Worm (Caenorhabditis elegans) whole organism, L1 larva: ENCODE data around the gene C16D9.5.
A peak's percentile ranks its signal among the peaks of the same experiment; 100 is the strongest.

Experiments
- C16A3.4 ChIP-seq: fragments of 150-350 bp; optimal IDR thresholded peaks from 2 replicates; lab custom pipeline; 2014; ENCODE audit warnings: missing biosample characterization, missing genetic modification characterization
- Y116A8C.19 ChIP-seq: sonication (generic microtip); optimal IDR thresholded peaks from 2 replicates; lab custom pipeline; 2016; ENCODE audit warnings: missing compliant biosample characterization, missing genetic modification characterization, borderline replicate concordance
- alr-1 ChIP-seq: fragments of 200-800 bp; sonication (Bioruptor generic); optimal IDR thresholded peaks from 2 replicates; lab custom pipeline; 2018; ENCODE audit warnings: borderline replicate concordance, mild to moderate bottlenecking, missing genetic modification characterization, missing compliant biosample characterization
- ama-1 ChIP-seq: fragments of 150-350 bp; optimal IDR thresholded peaks from 2 replicates; lab custom pipeline; 2014
- blmp-1 ChIP-seq: fragments of 150-350 bp; optimal IDR thresholded peaks from 2 replicates; lab custom pipeline; 2014; ENCODE audit warnings: missing biosample characterization, missing genetic modification characterization
- dsc-1 ChIP-seq: sonication (generic microtip); optimal IDR thresholded peaks from 2 replicates; lab custom pipeline; 2016; ENCODE audit warnings: mild to moderate bottlenecking, missing genetic modification characterization, missing compliant biosample characterization
- efl-1 ChIP-seq, 4 experiments: fragments of 150-350 bp; optimal IDR thresholded peaks in 3 of 4; peaks in 1 of 4; 1 replicate in 1 of 4; 2 replicates in 3 of 4; lab custom pipeline; 2014; ENCODE audit warnings: missing biosample characterization in 2 of 4, missing genetic modification characterization in 2 of 4, missing genetic modification reagents in 2 of 4
- efl-3 ChIP-seq: fragments of 200-800 bp; sonication (Bioruptor generic); optimal IDR thresholded peaks from 2 replicates; lab custom pipeline; 2018; ENCODE audit warnings: mild to moderate bottlenecking, missing genetic modification characterization, missing compliant biosample characterization
- egl-27 ChIP-seq, 2 experiments: fragments of 150-350 bp in 1 of 2; sonication (generic microtip); optimal IDR thresholded peaks; 3 replicates each; lab custom pipeline; 2017 to 2018; ENCODE audit warnings: missing biosample characterization in 2 of 2, missing genetic modification characterization in 2 of 2, missing genetic modification reagents in 2 of 2
- elt-2 ChIP-seq: sonication (generic microtip); optimal IDR thresholded peaks from 2 replicates; lab custom pipeline; 2016; ENCODE audit warnings: missing genetic modification characterization, mild to moderate bottlenecking, inconsistent platforms, missing compliant biosample characterization, missing genetic modification reagents
- ets-5 ChIP-seq: fragments of 200-800 bp; sonication (Bioruptor generic); IDR thresholded peaks from 2 replicates; pipeline ENCODE4 v1.3.6; 2022; ENCODE audit warnings: missing genetic modification characterization, missing compliant biosample characterization
- fkh-8 ChIP-seq: sonication (generic microtip); optimal IDR thresholded peaks from 2 replicates; lab custom pipeline; 2016; ENCODE audit warnings: mild to moderate bottlenecking, missing genetic modification characterization, missing compliant biosample characterization
- fos-1 ChIP-seq: fragments of 150-350 bp; optimal IDR thresholded peaks from 2 replicates; lab custom pipeline; 2014; ENCODE audit warnings: missing biosample characterization, missing genetic modification characterization
- hpl-2 ChIP-seq: fragments of 150-350 bp; optimal IDR thresholded peaks from 2 replicates; lab custom pipeline; 2014; ENCODE audit warnings: missing biosample characterization, missing genetic modification reagents, missing genetic modification characterization
- irx-1 ChIP-seq: sonication (generic microtip); optimal IDR thresholded peaks from 2 replicates; lab custom pipeline; 2016; ENCODE audit warnings: missing genetic modification characterization, missing compliant biosample characterization
- isw-1 ChIP-seq: fragments of 200-800 bp; sonication (Bioruptor generic); IDR thresholded peaks from 2 replicates; pipeline ENCODE4 v1.3.6; 2022; ENCODE audit warnings: missing genetic modification characterization, missing compliant biosample characterization
- jun-1 ChIP-seq: fragments of 150-350 bp; optimal IDR thresholded peaks from 2 replicates; lab custom pipeline; 2014; ENCODE audit warnings: missing biosample characterization, missing genetic modification reagents, missing genetic modification characterization
- lin-14 ChIP-seq: fragments of 200-800 bp; sonication (Bioruptor generic); optimal IDR thresholded peaks from 2 replicates; lab custom pipeline; 2018; ENCODE audit warnings: mild to moderate bottlenecking, missing genetic modification characterization, moderate library complexity, missing compliant biosample characterization
- lin-15B ChIP-seq: fragments of 150-350 bp; sonication (generic microtip); optimal IDR thresholded peaks from 3 replicates; lab custom pipeline; 2014; ENCODE audit warnings: missing biosample characterization, missing genetic modification characterization
- lin-35 ChIP-seq, 2 experiments: fragments of 150-350 bp; optimal IDR thresholded peaks; 2 replicates each; lab custom pipeline; 2014; ENCODE audit warnings: missing biosample characterization in 2 of 2, missing genetic modification characterization in 2 of 2, missing genetic modification reagents in 2 of 2
- lin-39 ChIP-seq: fragments of 150-350 bp; optimal IDR thresholded peaks from 2 replicates; lab custom pipeline; 2014; ENCODE audit warnings: missing biosample characterization, missing genetic modification reagents, missing genetic modification characterization
- lir-3 ChIP-seq: sonication (generic microtip); optimal IDR thresholded peaks from 2 replicates; lab custom pipeline; 2016; ENCODE audit warnings: mild to moderate bottlenecking, missing genetic modification characterization, moderate library complexity, missing compliant biosample characterization; ENCODE audit not compliant: poor library complexity
- mab-9 ChIP-seq: fragments of 200-800 bp; sonication (Bioruptor generic); IDR thresholded peaks from 2 replicates; pipeline ENCODE4 v1.3.6; 2022; ENCODE audit warnings: missing genetic modification reagents, missing genetic modification characterization, missing compliant biosample characterization
- mep-1 ChIP-seq: fragments of 150-350 bp; optimal IDR thresholded peaks from 2 replicates; lab custom pipeline; 2014; ENCODE audit warnings: missing biosample characterization, missing genetic modification characterization
- nhr-12 ChIP-seq: sonication (generic microtip); optimal IDR thresholded peaks from 2 replicates; lab custom pipeline; 2017; ENCODE audit warnings: missing biosample characterization, missing genetic modification characterization
- nhr-19 ChIP-seq: fragments of 200-800 bp; sonication (Bioruptor generic); conservative IDR thresholded peaks from 2 replicates; pipeline ENCODE4 v1.3.6; 2022; ENCODE audit warnings: missing genetic modification characterization, missing compliant biosample characterization
- nhr-20 ChIP-seq: sonication (generic microtip); optimal IDR thresholded peaks from 2 replicates; lab custom pipeline; 2016; ENCODE audit warnings: mild to moderate bottlenecking, missing genetic modification characterization, missing compliant biosample characterization
- nhr-47 ChIP-seq: sonication (generic microtip); optimal IDR thresholded peaks from 2 replicates; lab custom pipeline; 2016; ENCODE audit warnings: mild to moderate bottlenecking, missing genetic modification characterization, moderate library complexity, missing compliant biosample characterization
- nhr-71 ChIP-seq: sonication (generic microtip); optimal IDR thresholded peaks from 2 replicates; lab custom pipeline; 2016; ENCODE audit warnings: mild to moderate bottlenecking, missing genetic modification characterization, moderate library complexity, missing compliant biosample characterization
- nhr-77 ChIP-seq: fragments of 150-350 bp; optimal IDR thresholded peaks from 2 replicates; lab custom pipeline; 2014; ENCODE audit warnings: missing biosample characterization, missing genetic modification characterization
- nhr-84 ChIP-seq: sonication (generic microtip); optimal IDR thresholded peaks from 2 replicates; lab custom pipeline; 2017; ENCODE audit warnings: missing biosample characterization, missing genetic modification characterization
- nhr-85 ChIP-seq: sonication (generic microtip); peaks from one replicate; lab custom pipeline; 2016; ENCODE audit warnings: missing genetic modification characterization, inconsistent platforms, missing compliant biosample characterization
- nhr-90 ChIP-seq: sonication (generic microtip); optimal IDR thresholded peaks from 2 replicates; lab custom pipeline; 2016; ENCODE audit warnings: mild to moderate bottlenecking, missing genetic modification characterization, missing compliant biosample characterization; ENCODE audit not compliant: poor library complexity
- pag-3 ChIP-seq: sonication (generic microtip); optimal IDR thresholded peaks from 2 replicates; lab custom pipeline; 2017; ENCODE audit warnings: missing genetic modification characterization, mild to moderate bottlenecking, missing compliant biosample characterization, antibody characterized with exemption, borderline replicate concordance; ENCODE audit not compliant: insufficient read depth
- pqm-1 ChIP-seq: sonication (generic microtip); optimal IDR thresholded peaks from 3 replicates; lab custom pipeline; 2017; ENCODE audit warnings: missing biosample characterization, missing genetic modification characterization
- snpc-4 ChIP-seq: fragments of 150-350 bp; optimal IDR thresholded peaks from 2 replicates; lab custom pipeline; 2014; ENCODE audit warnings: missing biosample characterization, missing genetic modification characterization
- snu-23 ChIP-seq: sonication (generic microtip); optimal IDR thresholded peaks from 2 replicates; lab custom pipeline; 2016; ENCODE audit warnings: missing genetic modification characterization, missing compliant biosample characterization
- sup-37 ChIP-seq: fragments of 200-800 bp; sonication (Bioruptor generic); optimal IDR thresholded peaks from 2 replicates; lab custom pipeline; 2018; ENCODE audit warnings: mild to moderate bottlenecking, missing genetic modification characterization, missing compliant biosample characterization
- swsn-7 ChIP-seq: sonication (generic microtip); optimal IDR thresholded peaks from 2 replicates; lab custom pipeline; 2016; ENCODE audit warnings: missing genetic modification characterization, missing compliant biosample characterization
- unc-98 ChIP-seq: fragments of 200-800 bp; sonication (Bioruptor generic); IDR thresholded peaks from 2 replicates; pipeline ENCODE4 v1.3.6; 2022; ENCODE audit warnings: missing genetic modification characterization, missing compliant biosample characterization
- xbp-1 ChIP-seq: sonication (generic microtip); optimal IDR thresholded peaks from 2 replicates; lab custom pipeline; 2016; ENCODE audit warnings: missing genetic modification characterization, missing compliant biosample characterization
- ztf-11 ChIP-seq, 2 experiments: sonication (generic microtip); optimal IDR thresholded peaks; 2 replicates each; lab custom pipeline; 2016 to 2017; ENCODE audit warnings: missing genetic modification characterization in 2 of 2, missing biosample characterization in 1 of 2, missing compliant biosample characterization in 1 of 2
- ztf-4 ChIP-seq: fragments of 150-350 bp; optimal IDR thresholded peaks from 2 replicates; lab custom pipeline; 2014; ENCODE audit warnings: missing biosample characterization, missing genetic modification characterization

The C16D9.5 gene

ce11 chrV:8252532-8252931 lies 7.2 kb upstream of the C16D9.5 start (continued):
- peak; percentile 36; the same call in 1 of the 2 replicates for TF ChIP-seq nhr-19 (GFP tag; lab: Robert Waterston, UW)
- TF ChIP-seq snu-23, result peak; percentile 21
- peak; percentile 6 for TF ChIP-seq nhr-20 (tag; lab: Kevin White, UChicago)
- TF ChIP-seq lin-39, result peak; percentile 68
- TF ChIP-seq lin-14 (GFP tag; lab: Kevin White, UChicago), result peak; percentile 70
- TF ChIP-seq sup-37 (GFP tag; lab: Kevin White, UChicago), result no peak
- TF ChIP-seq blmp-1 (tag; lab: Kevin White, UChicago), result no peak

- TF ChIP-seq lin-15B, result no peak
- TF ChIP-seq lin-14 (GFP tag; lab: Kevin White, UChicago), result peak; percentile 52
- TF ChIP-seq nhr-47, result no peak
- no peak for TF ChIP-seq unc-98 (GFP tag; lab: Robert Waterston, UW)
- no peak for TF ChIP-seq nhr-12 (tag; lab: Kevin White, UChicago)
- no peak for TF ChIP-seq egl-27 (tag; optimal IDR thresholded peaks at IDR 0.05; lab: Kevin White, UChicago)
- no peak for TF ChIP-seq pag-3 (tag; lab: Kevin White, UChicago)
- no peak for TF ChIP-seq xbp-1 (tag; lab: Kevin White, UChicago)
- TF ChIP-seq snpc-4, result no peak
- 0 out of 2 replicates have a peak, but pooled peaks have one; percentile 14 for TF ChIP-seq mab-9 (GFP tag; lab: Robert Waterston, UW)
- TF ChIP-seq alr-1 (tag; lab: Kevin White, UChicago), result no peak
- TF ChIP-seq lin-35 (GFP tag; optimal IDR thresholded peaks at IDR 0.05; lab: Kevin White, UChicago), result no peak
- TF ChIP-seq elt-2 (tag; lab: Kevin White, UChicago), result no peak
- no peak for TF ChIP-seq nhr-84
Measured at ce11 chrV:8251075-8251474, 5.7 kb upstream of the C16D9.5 start.

- TF ChIP-seq jun-1 (tag; lab: Kevin White, UChicago) (no peak), lin-35 (GFP tag; optimal IDR thresholded peaks at IDR 0.05; lab: Kevin White, UChicago) (no peak), dsc-1 (tag; lab: Kevin White, UChicago) (peak; percentile 8), fkh-8 (tag; lab: Kevin White, UChicago) (peak; percentile 77), nhr-71 (peak; percentile 43), ztf-11 (tag; optimal IDR thresholded peaks at IDR 0.05; lab: Kevin White, UChicago) (no peak)
Measured at ce11 chrV:8250208-8250607, 4.9 kb upstream of the C16D9.5 start, which contains the start of gene C16D9.6. TSS of gene C16D9.6 (minus strand) at chrV:8250308.

- TF ChIP-seq C16A3.4 (tag; lab: Kevin White, UChicago) (peak; percentile 13), dsc-1 (tag; lab: Kevin White, UChicago) (peak; percentile 67), swsn-7 (tag; lab: Kevin White, UChicago) (peak; percentile 86), lin-39 (peak; percentile 81), mep-1 (tag; lab: Kevin White, UChicago) (peak; percentile 68), jun-1 (tag; lab: Kevin White, UChicago) (peak; percentile 54), nhr-84 (no peak), nhr-71 (peak; percentile 90), efl-1 (optimal IDR thresholded peaks at IDR 0.05; lab: Kevin White, UChicago) (peak; percentile 38 to 66), efl-1 (GFP tag; optimal IDR thresholded peaks at IDR 0.05 in 1 of 2; lab: Kevin White, UChicago) (peak in 1 of 2 experiments; percentile 97), nhr-85 (tag; lab: Kevin White, UChicago) (peak; percentile 92), ama-1 (peak; percentile 90), efl-3 (peak; percentile 36), nhr-77 (tag; lab: Kevin White, UChicago) (peak; percentile 79), lir-3 (tag; lab: Kevin White, UChicago) (peak; percentile 23), nhr-12 (tag; lab: Kevin White, UChicago) (no peak), lin-14 (GFP tag; lab: Kevin White, UChicago) (peak; percentile 85), isw-1 (no peak), ztf-4 (tag; lab: Kevin White, UChicago) (peak; percentile 24), fos-1 (tag; lab: Kevin White, UChicago) (peak; percentile 71), irx-1 (peak; percentile 66), hpl-2 (peak; percentile 54), sup-37 (GFP tag; lab: Kevin White, UChicago) (peak; percentile 34), ets-5 (no peak), pqm-1 (no peak), Y116A8C.19 (tag; lab: Kevin White, UChicago) (no peak), mab-9 (GFP tag; lab: Robert Waterston, UW) (0 out of 2 replicates have a peak, but pooled peaks have one; percentile 26), nhr-90 (peak; percentile 96)
Measured at ce11 chrV:8247311-8248105, 2.2 kb upstream of the C16D9.5 start.
